Worm (Caenorhabditis elegans) whole organism, L4/young adult: ENCODE measurements around the gene nonu-1.

Source experiments
- W03F9.2 ChIP-seq: fragments of 150-350 bp; optimal IDR thresholded peaks from 2 replicates; lab custom pipeline; 2014; ENCODE audit warnings: missing biosample characterization, missing genetic modification characterization
- dao-5 ChIP-seq: sonication (generic microtip); optimal IDR thresholded peaks from 2 replicates; lab custom pipeline; 2016; ENCODE audit warnings: missing genotype, missing genetic modification characterization, moderate library complexity, missing compliant biosample characterization
- him-1 ChIP-seq: sonication (generic microtip); optimal IDR thresholded peaks from 2 replicates; lab custom pipeline; 2016; ENCODE audit warnings: missing genotype, missing genetic modification reagents, missing genetic modification characterization, missing compliant biosample characterization

DNA sequence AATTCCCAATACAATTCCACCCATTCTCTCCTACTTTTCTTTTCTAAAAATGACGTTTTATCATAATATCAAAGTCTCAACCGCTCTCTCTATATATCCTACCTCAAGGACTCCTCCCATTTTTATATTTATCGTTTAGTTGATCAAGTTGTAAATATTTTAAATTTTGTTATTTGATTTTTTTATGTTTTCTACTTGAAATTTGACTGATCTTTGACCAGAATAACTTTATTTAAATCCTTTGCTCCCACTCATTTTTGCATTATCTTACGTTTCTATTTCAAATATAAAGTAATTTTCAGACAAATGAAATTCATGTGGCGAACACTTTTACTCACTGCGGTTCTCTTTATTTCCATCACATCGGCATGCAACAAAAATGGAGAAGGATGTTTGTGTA lies 12.3 kb downstream of the nonu-1 start, which contains the start of the genes acbp-7 and F26A1.19:
- TF ChIP-seq him-1 (tag; lab: Kevin White, UChicago) = no peak
- TF ChIP-seq W03F9.2 (tag; lab: Kevin White, UChicago) = no peak
- no peak for TF ChIP-seq dao-5 (tag; lab: Kevin White, UChicago)
